Fruit fly (Drosophila melanogaster): ENCODE results near the gene CG11786.

- TF ChIP-seq CTCF (optimal IDR thresholded peaks at IDR 0.05) (no peak), CG8478 (optimal IDR thresholded peaks at IDR 0.05) (no peak)
Observed at dm6 chr3R:25060462-25060861, 14.3 kb downstream of the CG11786 start.

All from S2 (cell line).